Fruit fly (Drosophila melanogaster): ENCODE data around the gene CG3386.
A peak's percentile ranks its signal among the peaks of the same experiment; 100 is the strongest.

CG3386 gene

dm6 chr3L:633272-634254, 48.7 kb downstream of the CG3386 start (continued):
- TF ChIP-seq prd (optimal IDR thresholded peaks at IDR 0.05) (no peak), prd (GFP tag; IDR thresholded peaks at IDR 0.05) (peak; percentile 92), Jarid2 (GFP tag; optimal IDR thresholded peaks at IDR 0.05) (peak; percentile 29), so (GFP tag; IDR thresholded peaks at IDR 0.05) (peak; percentile 87), Atf3 (GFP tag; optimal IDR thresholded peaks at IDR 0.05) (peak; percentile 89), Atf6 (GFP tag; IDR thresholded peaks at IDR 0.05) (peak; percentile 63; the same call in 1 of the 2 replicates), Dip2 (GFP tag; IDR thresholded peaks at IDR 0.05) (no peak), CG18262 (tag; optimal IDR thresholded peaks at IDR 0.05) (peak; percentile 91), grn (GFP tag; optimal IDR thresholded peaks at IDR 0.05) (peak; percentile 92), CG1024 (GFP tag; IDR thresholded peaks at IDR 0.05) (peak; percentile 85), ro (GFP tag; IDR thresholded peaks at IDR 0.05) (peak; percentile 77), CG33557 (GFP tag; optimal IDR thresholded peaks at IDR 0.05) (peak; percentile 83), crc (GFP tag; optimal IDR thresholded peaks at IDR 0.05) (no peak), Hmr (GFP tag; optimal IDR thresholded peaks at IDR 0.05) (peak; percentile 23), CG3995 (GFP tag; optimal IDR thresholded peaks at IDR 0.05) (no peak), Rx (GFP tag; IDR thresholded peaks at IDR 0.05) (peak; percentile 81), B-H1 (GFP tag; IDR thresholded peaks at IDR 0.05) (peak; percentile 76), eve (GFP tag; optimal IDR thresholded peaks at IDR 0.05) (peak in 1 of 2 experiments; percentile 96), ewg (GFP tag; optimal IDR thresholded peaks at IDR 0.05) (peak; percentile 87), bigmax (GFP tag; optimal IDR thresholded peaks at IDR 0.05) (no peak), zen2 (GFP tag; IDR thresholded peaks at IDR 0.05; ENCODE audit: partially characterized antibody) (no peak), CG9797 (GFP tag; optimal IDR thresholded peaks at IDR 0.05) (no peak), crol (GFP tag; IDR thresholded peaks at IDR 0.05) (peak; percentile 34; the same call in 1 of the 2 replicates), Bgb (GFP tag; IDR thresholded peaks at IDR 0.05; ENCODE audit: partially characterized antibody) (0 out of 2 replicates have a peak, but pooled peaks have one; percentile 8), CG7987 (GFP tag; optimal IDR thresholded peaks at IDR 0.05) (no peak), CG11398 (GFP tag; optimal IDR thresholded peaks at IDR 0.05) (peak; percentile 78), nau (GFP tag; optimal IDR thresholded peaks at IDR 0.05) (peak; percentile 71), CG4282 (GFP tag; optimal IDR thresholded peaks at IDR 0.05) (peak; percentile 12), Camta (GFP tag; optimal IDR thresholded peaks at IDR 0.05) (peak; percentile 74), Sry-β (GFP tag; optimal IDR thresholded peaks at IDR 0.05) (peak; percentile 25), Dll (GFP tag; IDR thresholded peaks at IDR 0.05; ENCODE audit: partially characterized antibody) (no peak), CG6683 (GFP tag; optimal IDR thresholded peaks at IDR 0.05) (peak; percentile 27), CG17385 (GFP tag; optimal IDR thresholded peaks at IDR 0.05) (peak; percentile 77), CG8359 (GFP tag; optimal IDR thresholded peaks at IDR 0.05; ENCODE audit: borderline replicate concordance) (peak; percentile 78), PHDP (tag; optimal IDR thresholded peaks at IDR 0.05) (peak; percentile 86), hbn (GFP tag; IDR thresholded peaks at IDR 0.05; ENCODE audit: partially characterized antibody) (no peak), CG12155 (GFP tag; optimal IDR thresholded peaks at IDR 0.05) (peak; percentile 52), Opbp (GFP tag; IDR thresholded peaks at IDR 0.05; ENCODE audit: partially characterized antibody) (no peak), CG8089 (GFP tag; optimal IDR thresholded peaks at IDR 0.05) (peak; percentile 85), CG5245 (GFP tag; optimal IDR thresholded peaks at IDR 0.05) (peak; percentile 70), CG11560 (tag; IDR thresholded peaks at IDR 0.05) (peak; percentile 49; the same call in 1 of the 3 replicates), Nf-YC (tag; optimal IDR thresholded peaks at IDR 0.05) (peak; percentile 15), E2f2 (GFP tag; IDR thresholded peaks at IDR 0.05) (peak; percentile 59; the same call in 1 of the 2 replicates), Bteb2 (GFP tag; optimal IDR thresholded peaks at IDR 0.05) (peak; percentile 20), CG17612 (GFP tag; IDR thresholded peaks at IDR 0.05) (no peak), CG10209 (GFP tag; optimal IDR thresholded peaks at IDR 0.05) (peak; percentile 86), CG7786 (GFP tag; optimal IDR thresholded peaks at IDR 0.05) (peak; percentile 85), CG8765 (GFP tag; IDR thresholded peaks at IDR 0.05) (peak; percentile 57; the same call in 1 of the 2 replicates)
